Worm (Caenorhabditis elegans) whole organism, mixed stage, embryonic: Measurements from ENCODE around the gene Y47D3A.32.
A peak's percentile ranks its signal among the peaks of the same experiment; 100 is the strongest.

ENCODE experiments used
- M03D4.4 ChIP-seq: sonication (generic microtip); optimal IDR thresholded peaks from 2 replicates; lab custom pipeline; 2017; ENCODE audit warnings: mild to moderate bottlenecking, missing genetic modification characterization, missing compliant biosample characterization
- bed-3 ChIP-seq: fragments of 200-800 bp; sonication (Bioruptor generic); optimal IDR thresholded peaks from 3 replicates; lab custom pipeline; 2018; ENCODE audit warnings: mild to moderate bottlenecking, missing genetic modification characterization, moderate library complexity, missing compliant biosample characterization
- blmp-1 ChIP-seq: fragments of 150-350 bp; optimal IDR thresholded peaks from 2 replicates; lab custom pipeline; 2014; ENCODE audit warnings: missing biosample characterization, missing genetic modification characterization
- ceh-39 ChIP-seq: fragments of 150-350 bp; optimal IDR thresholded peaks from 2 replicates; lab custom pipeline; 2014; ENCODE audit warnings: missing biosample characterization, missing genetic modification characterization
- ceh-43 ChIP-seq: fragments of 200-800 bp; sonication (Bioruptor generic); optimal IDR thresholded peaks from 2 replicates; lab custom pipeline; 2018; ENCODE audit warnings: mild to moderate bottlenecking, missing genetic modification characterization, moderate library complexity, missing compliant biosample characterization
- ceh-83 ChIP-seq: fragments of 200-800 bp; sonication (Bioruptor generic); optimal IDR thresholded peaks from 2 replicates; lab custom pipeline; 2018; ENCODE audit warnings: mild to moderate bottlenecking, missing genetic modification characterization, missing compliant biosample characterization
- ces-1 ChIP-seq: fragments of 150-350 bp; optimal IDR thresholded peaks from 2 replicates; lab custom pipeline; 2014; ENCODE audit warnings: missing biosample characterization, missing genetic modification reagents, missing genetic modification characterization
- cnd-1 ChIP-seq: fragments of 200-800 bp; sonication (Bioruptor generic); optimal IDR thresholded peaks from 2 replicates; lab custom pipeline; 2018; ENCODE audit warnings: mild to moderate bottlenecking, missing genetic modification characterization, missing compliant biosample characterization
- drap-1 ChIP-seq: fragments of 200-800 bp; sonication (Bioruptor generic); optimal IDR thresholded peaks from 3 replicates; lab custom pipeline; 2018; ENCODE audit warnings: mild to moderate bottlenecking, missing genetic modification characterization, missing compliant biosample characterization
- elt-1 ChIP-seq: sonication (generic microtip); optimal IDR thresholded peaks from 2 replicates; lab custom pipeline; 2017; ENCODE audit warnings: missing genetic modification characterization, mild to moderate bottlenecking, missing compliant biosample characterization, antibody characterized with exemption, moderate library complexity, borderline replicate concordance; ENCODE audit not compliant: insufficient read depth
- flh-1 ChIP-seq: fragments of 200-800 bp; sonication (Bioruptor generic); optimal IDR thresholded peaks from 2 replicates; lab custom pipeline; 2018; ENCODE audit warnings: mild to moderate bottlenecking, missing genetic modification characterization, moderate library complexity, missing compliant biosample characterization
- ham-2 ChIP-seq: fragments of 200-800 bp; sonication (Bioruptor generic); optimal IDR thresholded peaks from 2 replicates; lab custom pipeline; 2018; ENCODE audit warnings: mild to moderate bottlenecking, missing genetic modification characterization, missing compliant biosample characterization
- hlh-1 ChIP-seq: fragments of 150-350 bp; optimal IDR thresholded peaks from 2 replicates; lab custom pipeline; 2014; ENCODE audit warnings: missing biosample characterization, missing genetic modification reagents, missing genetic modification characterization
- lin-13 ChIP-seq: fragments of 150-350 bp; optimal IDR thresholded peaks from 2 replicates; lab custom pipeline; 2014; ENCODE audit warnings: missing biosample characterization, missing genetic modification characterization
- lin-32 ChIP-seq: fragments of 200-800 bp; sonication (Bioruptor generic); optimal IDR thresholded peaks from 2 replicates; lab custom pipeline; 2018; ENCODE audit warnings: mild to moderate bottlenecking, missing genetic modification characterization, missing compliant biosample characterization
- lsy-2 ChIP-seq: fragments of 150-350 bp; optimal IDR thresholded peaks from 2 replicates; lab custom pipeline; 2014; ENCODE audit warnings: missing biosample characterization, missing genetic modification characterization
- mab-5 ChIP-seq: fragments of 150-350 bp; optimal IDR thresholded peaks from 2 replicates; lab custom pipeline; 2014; ENCODE audit warnings: missing biosample characterization, missing genetic modification characterization
- mep-1 ChIP-seq: fragments of 150-350 bp; optimal IDR thresholded peaks from 2 replicates; lab custom pipeline; 2017; ENCODE audit warnings: missing biosample characterization, missing genetic modification reagents, missing genetic modification characterization, inconsistent platforms
- mls-2 ChIP-seq: sonication (generic microtip); optimal IDR thresholded peaks from 2 replicates; lab custom pipeline; 2016; ENCODE audit warnings: mild to moderate bottlenecking, missing genetic modification characterization, moderate library complexity, missing compliant biosample characterization
- nhr-12 ChIP-seq: fragments of 150-350 bp; optimal IDR thresholded peaks from 2 replicates; lab custom pipeline; 2014; ENCODE audit warnings: missing biosample characterization, missing genetic modification characterization
- nhr-2 ChIP-seq: fragments of 150-350 bp; optimal IDR thresholded peaks from 2 replicates; lab custom pipeline; 2014; ENCODE audit warnings: missing biosample characterization, missing genetic modification characterization
- nhr-237 ChIP-seq: fragments of 150-350 bp; optimal IDR thresholded peaks from 2 replicates; lab custom pipeline; 2014; ENCODE audit warnings: missing biosample characterization, missing genetic modification characterization
- nhr-28 ChIP-seq: fragments of 150-350 bp; optimal IDR thresholded peaks from 2 replicates; lab custom pipeline; 2014; ENCODE audit warnings: missing biosample characterization, missing genetic modification characterization
- pha-4 ChIP-seq: fragments of 150-350 bp; optimal IDR thresholded peaks from 2 replicates; lab custom pipeline; 2018; ENCODE audit warnings: missing biosample characterization, missing genetic modification reagents, missing genetic modification characterization
- sem-2 ChIP-seq: fragments of 200-800 bp; sonication (Bioruptor generic); optimal IDR thresholded peaks from 2 replicates; lab custom pipeline; 2018; ENCODE audit warnings: mild to moderate bottlenecking, missing genetic modification characterization, missing compliant biosample characterization
- snpc-4 ChIP-seq: fragments of 150-350 bp; optimal IDR thresholded peaks from 2 replicates; lab custom pipeline; 2014; ENCODE audit warnings: missing biosample characterization, missing genetic modification characterization
- sptf-1 ChIP-seq: sonication (generic microtip); optimal IDR thresholded peaks from 2 replicates; lab custom pipeline; 2017; ENCODE audit warnings: mild to moderate bottlenecking, missing genetic modification characterization, moderate library complexity, missing compliant biosample characterization
- tbx-8 ChIP-seq: fragments of 200-800 bp; sonication (Bioruptor generic); optimal IDR thresholded peaks from 2 replicates; lab custom pipeline; 2018; ENCODE audit warnings: mild to moderate bottlenecking, missing genetic modification characterization, moderate library complexity, missing compliant biosample characterization
- unc-120 ChIP-seq: sonication (generic microtip); optimal IDR thresholded peaks from 2 replicates; lab custom pipeline; 2017; ENCODE audit warnings: missing genetic modification characterization, missing compliant biosample characterization; ENCODE audit not compliant: poor library complexity, severe bottlenecking
- unc-62 ChIP-seq: fragments of 150-350 bp; optimal IDR thresholded peaks from 2 replicates; lab custom pipeline; 2014; ENCODE audit warnings: missing biosample characterization, missing genetic modification reagents, missing genetic modification characterization
- zip-8 ChIP-seq: fragments of 150-350 bp; optimal IDR thresholded peaks from 2 replicates; lab custom pipeline; 2014; ENCODE audit warnings: missing biosample characterization, missing genetic modification characterization
- ztf-11 ChIP-seq: fragments of 150-350 bp; optimal IDR thresholded peaks from 2 replicates; lab custom pipeline; 2014; ENCODE audit warnings: missing biosample characterization, missing genetic modification characterization

Y47D3A.32 gene

ce11 chrIII:11231969-11232368, 20.2 kb upstream of the Y47D3A.32 start, which contains the start of gene elo-8:
TSS of gene elo-8 (minus strand) at chrIII:11232069.
- TF ChIP-seq nhr-28 (no peak), flh-1 (GFP tag; lab: Kevin White, UChicago) (no peak)

DNA sequence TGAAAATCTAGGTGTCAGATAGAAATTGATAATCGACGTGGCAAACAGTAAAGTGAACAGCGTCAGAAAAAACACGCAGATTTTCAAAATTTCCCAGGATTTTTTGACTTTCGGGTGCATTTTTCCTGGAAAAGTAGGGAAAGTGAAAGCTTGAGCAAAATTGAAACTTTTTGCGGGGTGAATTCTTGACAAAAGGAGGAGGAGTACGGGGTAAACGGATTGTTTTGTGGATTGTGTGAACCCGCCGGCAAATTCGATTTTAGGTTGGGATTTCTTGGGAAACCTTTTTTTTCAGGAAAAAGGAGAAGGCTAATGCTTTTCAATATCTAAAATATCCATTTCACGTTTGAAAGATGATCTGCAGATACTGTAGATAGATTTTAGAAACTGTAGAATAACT, 17.4 kb upstream of the Y47D3A.32 start, which contains the start of gene Y47D3A.34:
Y47D3A.34 (minus strand) TSS at position 120 of the 400 bp plus-strand sequence.
- no peak for TF ChIP-seq elt-1
- TF ChIP-seq mls-2 (tag; lab: Kevin White, UChicago), result no peak
- TF ChIP-seq tbx-8, result no peak
- no peak for TF ChIP-seq snpc-4 (tag; lab: Kevin White, UChicago)
- peak; percentile 52 for TF ChIP-seq ces-1 (GFP tag; lab: Kevin White, UChicago)

DNA sequence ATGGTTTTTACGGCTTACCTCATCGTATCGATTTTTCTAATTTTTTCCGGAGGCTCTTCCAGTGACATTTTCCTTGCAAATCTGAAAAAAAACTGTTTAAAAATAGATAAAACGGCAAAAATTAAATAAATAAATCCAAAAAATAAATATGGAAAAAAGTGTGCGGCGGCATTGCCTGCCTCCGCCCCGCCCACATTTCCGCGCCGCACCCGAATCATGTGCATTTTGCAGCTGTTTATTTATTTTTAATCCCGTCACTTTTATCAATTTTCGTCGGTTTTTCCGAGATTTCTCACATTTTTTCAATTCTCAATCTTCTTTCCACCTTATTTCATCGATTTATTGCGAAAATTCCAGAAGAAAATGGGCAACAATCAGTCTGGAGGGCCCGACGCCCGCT, 15.4 kb upstream of the Y47D3A.32 start, which contains the start of the genes Y47D3A.14 and aakb-2:
Y47D3A.14 (minus strand) TSS at position 81 of the 400 bp plus-strand sequence.
aakb-2 (plus strand) TSS at position 356 of the 400 bp plus-strand sequence.
- TF ChIP-seq ceh-83 (GFP tag; lab: Kevin White, UChicago), result peak; percentile 77
- no peak for TF ChIP-seq nhr-237 (tag; lab: Kevin White, UChicago)
- no peak for TF ChIP-seq flh-1 (GFP tag; lab: Kevin White, UChicago)
- peak; percentile 44 for TF ChIP-seq pha-4 (tag; lab: Kevin White, UChicago)
- TF ChIP-seq lsy-2 (tag; lab: Kevin White, UChicago), result peak; percentile 62
- TF ChIP-seq unc-120, result peak; percentile 48
- TF ChIP-seq mep-1 (tag; lab: Kevin White, UChicago), result peak; percentile 51
- TF ChIP-seq tbx-8, result no peak
- TF ChIP-seq drap-1 (GFP tag; lab: Kevin White, UChicago), result no peak
- TF ChIP-seq mab-5 (tag; lab: Kevin White, UChicago), result peak; percentile 15
- TF ChIP-seq blmp-1, result no peak
- peak; percentile 25 for TF ChIP-seq hlh-1 (tag; lab: Kevin White, UChicago)
- no peak for TF ChIP-seq nhr-28
- peak; percentile 69 for TF ChIP-seq sptf-1 (tag; lab: Kevin White, UChicago)
- TF ChIP-seq bed-3 (GFP tag; lab: Kevin White, UChicago), result peak; percentile 11
- TF ChIP-seq nhr-12 (tag; lab: Kevin White, UChicago), result no peak
- no peak for TF ChIP-seq ham-2 (GFP tag; lab: Kevin White, UChicago)
- no peak for TF ChIP-seq zip-8
- peak; percentile 8 for TF ChIP-seq ces-1 (GFP tag; lab: Kevin White, UChicago)
- TF ChIP-seq lin-32 (GFP tag; lab: Kevin White, UChicago), result no peak
- peak; percentile 78 for TF ChIP-seq M03D4.4 (tag; lab: Kevin White, UChicago)
- peak; percentile 57 for TF ChIP-seq mls-2 (tag; lab: Kevin White, UChicago)

DNA sequence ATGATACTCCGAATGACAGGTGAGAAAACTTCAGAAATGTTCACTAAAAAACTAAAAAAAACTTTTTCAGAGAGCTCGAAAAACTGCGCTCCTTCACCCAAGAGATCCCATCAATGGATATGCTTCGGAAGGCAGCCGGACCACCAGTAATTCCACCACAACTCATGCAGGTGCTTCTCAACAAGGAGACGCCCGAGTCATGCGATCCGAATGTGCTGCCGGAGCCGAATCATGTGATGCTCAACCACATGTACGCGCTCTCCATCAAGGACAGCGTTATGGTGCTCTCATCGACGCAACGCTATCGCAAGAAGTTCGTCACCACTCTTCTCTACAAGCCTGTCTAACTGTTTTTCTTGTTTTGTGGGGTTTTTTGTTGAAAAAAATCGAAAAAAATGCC, 14.4 kb upstream of the Y47D3A.32 start:
- TF ChIP-seq mab-5 (tag; lab: Kevin White, UChicago) (no peak), pha-4 (tag; lab: Kevin White, UChicago) (no peak), sem-2 (GFP tag; lab: Kevin White, UChicago) (no peak), nhr-237 (tag; lab: Kevin White, UChicago) (no peak), ceh-43 (no peak), lin-13 (tag; lab: Kevin White, UChicago) (no peak), drap-1 (GFP tag; lab: Kevin White, UChicago) (no peak), nhr-2 (no peak), hlh-1 (tag; lab: Kevin White, UChicago) (no peak), snpc-4 (tag; lab: Kevin White, UChicago) (no peak), mls-2 (tag; lab: Kevin White, UChicago) (no peak), bed-3 (GFP tag; lab: Kevin White, UChicago) (no peak), ceh-39 (no peak), ces-1 (GFP tag; lab: Kevin White, UChicago) (no peak), ceh-83 (GFP tag; lab: Kevin White, UChicago) (no peak), unc-62 (GFP tag; lab: Kevin White, UChicago) (no peak), cnd-1 (tag; lab: Kevin White, UChicago) (no peak)

DNA sequence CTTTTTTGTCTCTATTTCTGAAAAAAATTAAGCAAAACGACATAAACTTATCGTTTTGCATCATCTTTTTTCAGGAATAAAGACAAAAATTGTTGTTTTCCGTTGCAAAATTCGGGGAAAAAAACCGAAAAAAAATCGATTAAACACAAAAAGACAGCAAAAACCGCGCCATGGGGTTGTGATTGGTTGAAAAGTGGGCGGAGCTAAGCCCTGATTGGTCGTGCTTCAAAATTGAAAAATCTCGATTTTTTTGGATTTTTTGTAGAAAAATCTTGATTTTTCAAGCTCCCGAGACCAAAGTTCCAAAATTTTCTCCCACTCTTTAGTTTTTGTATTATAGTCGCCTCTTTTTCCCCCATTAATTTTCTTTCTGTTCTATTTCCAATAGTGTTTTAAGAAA, 13.9 kb upstream of the Y47D3A.32 start:
- TF ChIP-seq blmp-1, result no peak
- TF ChIP-seq unc-120, result no peak
- TF ChIP-seq hlh-1 (tag; lab: Kevin White, UChicago), result no peak
- TF ChIP-seq ceh-39, result no peak
- TF ChIP-seq ztf-11 (tag; lab: Kevin White, UChicago), result no peak
- TF ChIP-seq ceh-83 (GFP tag; lab: Kevin White, UChicago), result no peak
- no peak for TF ChIP-seq drap-1 (GFP tag; lab: Kevin White, UChicago)
- no peak for TF ChIP-seq bed-3 (GFP tag; lab: Kevin White, UChicago)
